Fruit fly (Drosophila melanogaster) whole organism, pupa: ENCODE data around the gene CG16964.

Experiments used
- CG10348 ChIP-seq: fragments of 200-800 bp; sonication (Bioruptor generic); IDR thresholded peaks from 2 replicates; pipeline ENCODE4 v1.3.6; 2022; ENCODE audit warnings: missing biosample characterization, missing genetic modification characterization
- CG12605 ChIP-seq: fragments of 200-800 bp; sonication (Bioruptor generic); IDR thresholded peaks from 2 replicates; pipeline ENCODE4 v1.3.6; 2022; ENCODE audit warnings: missing biosample characterization, missing genetic modification characterization
- CG13204 ChIP-seq: fragments of 200-800 bp; sonication (Bioruptor generic); optimal IDR thresholded peaks from 2 replicates; lab custom pipeline; 2018; ENCODE audit warnings: missing biosample characterization, mild to moderate bottlenecking, missing genetic modification characterization, moderate library complexity
- CG14655 ChIP-seq: fragments of 200-800 bp; sonication (Bioruptor generic); optimal IDR thresholded peaks from 3 replicates; lab custom pipeline; 2017; ENCODE audit warnings: mild to moderate bottlenecking, missing biosample characterization, missing genetic modification reagents, missing genetic modification characterization
- CG15710 ChIP-seq: fragments of 200-800 bp; sonication (Bioruptor generic); optimal IDR thresholded peaks from 2 replicates; lab custom pipeline; 2018; ENCODE audit warnings: missing biosample characterization, mild to moderate bottlenecking, missing genetic modification characterization, moderate library complexity
- CG17806 ChIP-seq: fragments of 200-800 bp; sonication (Bioruptor generic); optimal IDR thresholded peaks from 2 replicates; lab custom pipeline; 2018; ENCODE audit warnings: missing biosample characterization, mild to moderate bottlenecking, missing genetic modification characterization, moderate library complexity
- CG32121 ChIP-seq: fragments of 200-800 bp; sonication (Bioruptor generic); IDR thresholded peaks from 2 replicates; pipeline ENCODE4 v1.3.6; 2022; ENCODE audit warnings: missing biosample characterization, missing genetic modification characterization
- CG34367 ChIP-seq: fragments of 200-800 bp; sonication (Bioruptor generic); optimal IDR thresholded peaks from 2 replicates; lab custom pipeline; 2018; ENCODE audit warnings: missing biosample characterization, mild to moderate bottlenecking, missing genetic modification characterization
- CG4496 ChIP-seq: fragments of 200-800 bp; sonication (Bioruptor generic); IDR thresholded peaks from 3 replicates; pipeline ENCODE4 v1.3.6; 2022; ENCODE audit warnings: missing biosample characterization, missing genetic modification characterization
- CG8159 ChIP-seq: fragments of 200-800 bp; sonication (Bioruptor generic); optimal IDR thresholded peaks from 3 replicates; lab custom pipeline; 2018; ENCODE audit warnings: missing biosample characterization, mild to moderate bottlenecking, missing genetic modification characterization, moderate library complexity
- CG8301 ChIP-seq: fragments of 200-800 bp; sonication (Bioruptor generic); optimal IDR thresholded peaks from 2 replicates; lab custom pipeline; 2018; ENCODE audit warnings: missing biosample characterization, mild to moderate bottlenecking, missing genetic modification characterization
- CG9948 ChIP-seq: fragments of 200-800 bp; sonication (Bioruptor generic); optimal IDR thresholded peaks from 2 replicates; lab custom pipeline; 2018; ENCODE audit warnings: missing biosample characterization, mild to moderate bottlenecking, missing genetic modification characterization, moderate library complexity
- D1 ChIP-seq: fragments of 200-800 bp; sonication (Bioruptor generic); optimal IDR thresholded peaks from 2 replicates; lab custom pipeline; 2018; ENCODE audit warnings: missing biosample characterization, mild to moderate bottlenecking, missing genetic modification characterization, moderate library complexity
- EcR ChIP-seq: fragments of 200-800 bp; sonication (Bioruptor generic); optimal IDR thresholded peaks from 3 replicates; lab custom pipeline; 2019; ENCODE audit warnings: missing biosample characterization, missing genetic modification characterization, mild to moderate bottlenecking, moderate library complexity, missing genetic modification reagents
- Ets98B ChIP-seq: fragments of 200-800 bp; sonication (Bioruptor generic); IDR thresholded peaks from 2 replicates; pipeline ENCODE4 v1.3.6; 2022; ENCODE audit warnings: missing biosample characterization, missing genetic modification characterization
- Pif1A ChIP-seq: fragments of 200-800 bp; sonication (Bioruptor generic); optimal IDR thresholded peaks from 3 replicates; lab custom pipeline; 2016; ENCODE audit warnings: missing biosample characterization, missing genetic modification characterization
- Pif1B ChIP-seq: fragments of 200-800 bp; sonication (Bioruptor generic); optimal IDR thresholded peaks from 3 replicates; lab custom pipeline; 2016; ENCODE audit warnings: missing biosample characterization, missing genetic modification characterization
- Snoo ChIP-seq: fragments of 200-800 bp; sonication (Bioruptor generic); optimal IDR thresholded peaks from 3 replicates; lab custom pipeline; 2017; ENCODE audit warnings: missing biosample characterization, mild to moderate bottlenecking, missing genetic modification characterization, inconsistent platforms
- fd96Ca ChIP-seq: fragments of 200-800 bp; sonication (Bioruptor generic); IDR thresholded peaks from 3 replicates; pipeline ENCODE4 v1.3.6; 2022; ENCODE audit warnings: missing biosample characterization, missing genetic modification characterization
- gl ChIP-seq: fragments of 200-800 bp; sonication (Bioruptor generic); optimal IDR thresholded peaks from 2 replicates; lab custom pipeline; 2018; ENCODE audit warnings: missing biosample characterization, mild to moderate bottlenecking, missing genetic modification characterization
- rn ChIP-seq: fragments of 200-800 bp; sonication (Bioruptor generic); IDR thresholded peaks from 2 replicates; pipeline ENCODE4 v1.3.6; 2022; ENCODE audit warnings: missing biosample characterization, missing genetic modification characterization

The CG16964 gene

DNA sequence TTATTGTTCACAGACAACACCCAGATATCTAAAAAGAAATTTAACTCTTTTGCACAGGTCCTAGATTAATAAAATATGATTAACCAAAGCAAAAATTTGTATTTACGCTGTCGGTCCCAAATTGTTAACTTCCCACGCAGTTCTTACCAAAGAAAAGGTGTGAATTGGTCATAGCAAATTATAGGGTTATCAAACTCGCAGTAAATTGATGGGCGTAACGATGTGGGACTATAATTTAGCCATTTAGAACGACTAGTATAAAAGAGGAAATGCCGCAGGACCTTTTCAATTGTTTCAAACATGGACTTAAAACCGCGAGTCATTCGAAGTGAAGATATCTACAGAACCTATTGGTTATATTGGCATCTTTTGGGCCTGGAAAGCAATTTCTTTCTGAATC is 11.9 kb upstream of the CG16964 start, which contains the start of gene Or33b:
Gene Or33b (plus strand): TSS at position 301 of the 400 bp plus-strand sequence.
- no peak for TF ChIP-seq Ets98B (GFP tag; lab: Robert Waterston, UW)
- TF ChIP-seq CG32121 = no peak
- TF ChIP-seq CG13204 (GFP tag; lab: Kevin White, UChicago) = no peak
- TF ChIP-seq CG4496 (GFP tag; lab: Robert Waterston, UW) = no peak
- TF ChIP-seq Pif1B = no peak
- TF ChIP-seq CG14655 = no peak
- TF ChIP-seq CG17806 (tag; lab: Kevin White, UChicago) = no peak
- TF ChIP-seq D1 (tag; lab: Kevin White, UChicago) = no peak
- TF ChIP-seq Snoo = no peak
- TF ChIP-seq CG10348 (GFP tag; lab: Robert Waterston, UW) = no peak
- TF ChIP-seq fd96Ca (GFP tag; lab: Robert Waterston, UW) = no peak
- no peak for TF ChIP-seq gl (tag; lab: Kevin White, UChicago)
- no peak for TF ChIP-seq CG15710
- TF ChIP-seq Pif1A = no peak
- no peak for TF ChIP-seq rn (GFP tag; lab: Robert Waterston, UW)
- no peak for TF ChIP-seq CG12605 (GFP tag; lab: Robert Waterston, UW)

DNA sequence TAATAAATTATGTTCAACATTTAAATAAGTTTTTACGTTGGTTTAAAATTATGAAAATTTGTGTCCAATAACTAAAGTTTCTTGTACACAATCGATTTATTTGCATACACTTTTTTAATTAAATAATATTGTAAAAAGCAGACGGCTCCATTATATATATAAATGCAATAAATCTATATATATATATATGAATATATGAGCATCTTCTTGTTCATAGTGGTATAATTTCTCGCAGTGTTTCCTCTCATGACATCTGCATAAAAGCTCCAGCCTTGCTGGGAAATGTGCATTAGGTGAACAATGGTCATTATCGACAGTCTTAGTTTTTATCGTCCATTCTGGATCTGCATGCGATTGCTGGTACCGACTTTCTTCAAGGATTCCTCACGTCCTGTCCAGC is 10.1 kb upstream of the CG16964 start, which contains the start of gene Or33c:
Gene Or33c (plus strand): TSS at position 301 of the 400 bp plus-strand sequence.
- TF ChIP-seq CG15710 (no peak), Snoo (no peak), gl (tag; lab: Kevin White, UChicago) (no peak), rn (GFP tag; lab: Robert Waterston, UW) (no peak), CG10348 (GFP tag; lab: Robert Waterston, UW) (no peak), CG12605 (GFP tag; lab: Robert Waterston, UW) (no peak)

DNA sequence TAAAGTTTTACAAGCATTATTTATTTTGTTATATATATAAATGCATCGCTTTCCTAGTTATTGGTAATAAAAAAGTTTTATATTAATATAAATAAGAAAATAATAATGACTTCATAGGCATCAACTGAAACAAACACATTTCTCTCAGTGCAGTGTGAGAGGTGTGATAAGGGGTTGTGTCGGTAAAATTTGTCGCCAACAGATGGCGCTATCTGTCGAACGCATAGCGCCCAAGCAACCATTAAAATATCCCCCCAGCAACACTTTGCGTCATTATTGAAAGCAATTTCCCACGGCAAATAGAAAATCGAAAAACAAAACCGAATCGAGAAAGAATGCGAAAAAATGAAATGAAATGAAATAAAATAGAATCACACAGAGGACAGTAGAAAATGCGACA is 7.1 kb upstream of the CG16964 start:
- TF ChIP-seq rn (GFP tag; lab: Robert Waterston, UW) (no peak), CG4496 (GFP tag; lab: Robert Waterston, UW) (no peak), CG14655 (no peak), CG9948 (no peak), D1 (tag; lab: Kevin White, UChicago) (no peak), Ets98B (GFP tag; lab: Robert Waterston, UW) (no peak), CG15710 (no peak), Pif1A (no peak), CG12605 (GFP tag; lab: Robert Waterston, UW) (no peak), EcR (GFP tag; lab: Kevin White, UChicago) (no peak), CG10348 (GFP tag; lab: Robert Waterston, UW) (no peak), Snoo (no peak), CG32121 (no peak), gl (tag; lab: Kevin White, UChicago) (no peak), CG17806 (tag; lab: Kevin White, UChicago) (no peak), fd96Ca (GFP tag; lab: Robert Waterston, UW) (no peak), CG34367 (no peak), CG13204 (GFP tag; lab: Kevin White, UChicago) (no peak), Pif1B (no peak), CG8159 (tag; lab: Kevin White, UChicago) (no peak)

DNA sequence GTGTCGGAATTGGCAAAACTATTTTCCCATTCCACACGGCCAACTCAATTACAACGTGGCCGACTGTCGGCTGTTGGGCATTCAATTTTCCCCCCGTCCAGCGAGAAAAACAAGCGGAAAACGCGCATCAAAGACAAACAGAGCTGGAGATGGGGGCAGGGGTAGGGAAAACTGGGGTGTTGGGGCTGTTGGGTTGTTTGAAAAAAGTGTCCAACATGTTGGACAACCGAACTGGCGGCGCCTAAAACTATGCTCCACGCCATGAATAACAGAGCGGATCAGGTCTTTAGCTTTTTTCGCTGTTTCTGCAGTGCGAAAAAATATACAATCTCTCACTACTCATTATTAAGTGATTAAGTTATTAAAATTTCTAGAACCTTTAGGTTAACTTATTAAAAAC is 5.5 kb upstream of the CG16964 start:
- TF ChIP-seq CG8301 (tag; lab: Kevin White, UChicago) (peak; percentile 10), CG14655 (peak; percentile 14), CG4496 (GFP tag; lab: Robert Waterston, UW) (peak; percentile 52; the same call in 1 of the 3 replicates), CG8159 (tag; lab: Kevin White, UChicago) (peak; percentile 12), CG13204 (GFP tag; lab: Kevin White, UChicago) (no peak), CG9948 (no peak), Ets98B (GFP tag; lab: Robert Waterston, UW) (0 out of 2 replicates have a peak, but pooled peaks have one; percentile 5)

DNA sequence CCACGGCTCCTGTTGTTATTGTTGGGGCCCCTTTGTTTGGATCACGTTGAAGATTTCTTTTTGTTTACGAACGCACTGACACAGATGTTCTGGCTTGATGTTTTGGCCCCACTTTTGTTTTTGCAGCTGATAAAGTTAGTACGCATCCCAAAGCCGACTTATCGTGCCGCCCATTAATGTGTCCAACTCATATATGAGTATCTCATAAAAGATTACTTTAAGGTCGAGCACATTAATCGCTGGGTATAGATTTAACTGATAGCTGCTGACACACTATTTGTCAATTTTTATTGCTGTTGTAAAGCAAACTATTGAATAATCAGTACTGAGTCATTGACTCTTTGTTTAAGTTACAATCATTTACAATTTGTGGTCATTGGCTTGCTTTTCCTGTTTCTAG is 4.9 kb upstream of the CG16964 start:
- TF ChIP-seq Pif1A (no peak), Pif1B (no peak)
- TF ChIP-seq, all 21 proteins: peak for 0

DNA sequence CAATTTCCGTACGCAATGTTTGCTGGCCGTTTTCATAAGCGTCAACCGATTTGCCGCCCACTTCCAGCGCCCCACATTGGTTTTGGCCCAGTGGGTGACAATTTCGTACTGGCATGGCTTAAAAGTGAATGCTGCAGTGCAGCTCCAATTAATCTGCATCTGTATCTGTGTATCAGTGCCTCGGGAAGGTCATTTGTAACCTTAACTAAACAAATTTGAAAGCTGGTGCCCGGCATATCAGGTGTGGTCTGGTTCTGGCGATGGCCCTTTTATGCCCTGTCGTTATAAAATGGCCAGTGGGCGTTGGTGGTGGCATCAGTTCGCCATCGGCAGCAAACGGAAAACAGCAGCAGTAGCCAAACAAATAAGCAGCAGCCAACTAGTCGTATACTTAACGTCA is 3.9 kb upstream of the CG16964 start, which contains the start of gene Crys:
Gene Crys (plus strand): TSS at position 301 of the 400 bp plus-strand sequence.
- TF ChIP-seq D1 (tag; lab: Kevin White, UChicago) (no peak), Pif1B (no peak), EcR (GFP tag; lab: Kevin White, UChicago) (no peak), CG8159 (tag; lab: Kevin White, UChicago) (no peak)
- TF ChIP-seq, all 21 proteins: peak for 0

DNA sequence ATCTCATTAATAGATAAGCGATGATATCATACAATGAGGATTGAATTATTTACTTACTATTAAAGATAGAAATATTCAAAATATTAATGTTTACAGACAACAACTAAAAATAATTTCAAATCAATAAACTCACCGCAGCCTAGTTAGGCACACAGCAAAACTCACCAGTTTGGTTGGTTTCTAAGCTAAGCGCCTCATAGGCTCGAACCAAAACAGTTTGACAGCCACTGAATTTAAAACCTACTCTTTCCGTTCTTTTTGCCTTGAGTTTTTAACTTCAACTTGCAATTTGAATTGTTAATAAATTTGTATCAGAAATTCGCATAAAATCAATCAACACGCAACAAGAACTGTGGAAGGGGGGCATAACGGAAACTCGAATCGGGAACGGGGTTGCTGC is 738 bp downstream of the CG16964 start:
- no peak for TF ChIP-seq rn (GFP tag; lab: Robert Waterston, UW)
- no peak for TF ChIP-seq CG4496 (GFP tag; lab: Robert Waterston, UW)
- no peak for TF ChIP-seq CG10348 (GFP tag; lab: Robert Waterston, UW)
- no peak for TF ChIP-seq Pif1B
- TF ChIP-seq CG17806 (tag; lab: Kevin White, UChicago) = no peak
- no peak for TF ChIP-seq Ets98B (GFP tag; lab: Robert Waterston, UW)
- no peak for TF ChIP-seq CG32121
- no peak for TF ChIP-seq CG12605 (GFP tag; lab: Robert Waterston, UW)
- no peak for TF ChIP-seq Snoo
- no peak for TF ChIP-seq EcR (GFP tag; lab: Kevin White, UChicago)
- TF ChIP-seq CG13204 (GFP tag; lab: Kevin White, UChicago) = no peak
- TF ChIP-seq CG14655 = no peak
- TF ChIP-seq Pif1A = no peak
- TF ChIP-seq CG15710 = no peak
